Worm (Caenorhabditis elegans): ENCODE data around the gene cest-24.

DNA sequence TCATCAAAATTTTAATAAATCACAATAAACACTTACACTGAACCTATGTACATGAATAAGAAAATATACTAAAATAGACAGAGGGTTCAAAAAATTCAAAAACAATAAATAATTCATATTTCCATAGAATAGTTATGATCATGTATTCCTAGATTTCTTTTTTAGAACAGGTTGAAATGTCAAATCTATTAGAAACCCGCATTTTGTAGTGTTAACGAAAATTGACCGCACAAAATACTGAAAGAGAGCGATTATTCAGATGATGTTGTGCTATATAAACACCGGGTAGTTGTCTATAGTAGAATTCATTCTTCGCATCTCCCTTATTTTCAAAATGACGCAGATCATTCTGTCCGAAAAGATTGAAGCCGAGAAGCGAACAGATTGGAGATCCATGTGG, 14.9 kb downstream of the cest-24 start, which contains the start of gene T28C12.1:
- TF ChIP-seq nhr-237 (tag; optimal IDR thresholded peaks at IDR 0.05) (no peak), daf-12 (tag; optimal IDR thresholded peaks at IDR 0.05) (no peak), elt-1 (tag; optimal IDR thresholded peaks at IDR 0.05) (no peak), nhr-77 (tag; optimal IDR thresholded peaks at IDR 0.05) (no peak), elt-3 (tag; optimal IDR thresholded peaks at IDR 0.05) (no peak), nhr-76 (tag; optimal IDR thresholded peaks at IDR 0.05) (no peak), nhr-28 (tag; optimal IDR thresholded peaks at IDR 0.05) (no peak), nfya-1 (tag; optimal IDR thresholded peaks at IDR 0.05; ENCODE audit: insufficient read depth) (no peak), ztf-11 (tag; optimal IDR thresholded peaks at IDR 0.05) (no peak), ztf-4 (tag; optimal IDR thresholded peaks at IDR 0.05) (no peak), fkh-10 (GFP tag; optimal IDR thresholded peaks at IDR 0.05) (no peak)
